Worm (Caenorhabditis elegans) whole organism, early embryonic: ENCODE measurements around the gene srlf-20.

Experiments
- B0310.2 ChIP-seq: sonication (generic microtip); optimal IDR thresholded peaks from 2 replicates; lab custom pipeline; 2016; ENCODE audit warnings: mild to moderate bottlenecking, missing genetic modification characterization, missing compliant biosample characterization
- F13C5.2 ChIP-seq: sonication (generic microtip); optimal IDR thresholded peaks from 2 replicates; lab custom pipeline; 2017; ENCODE audit warnings: mild to moderate bottlenecking, missing genetic modification characterization, inconsistent platforms, missing compliant biosample characterization
- aly-1 ChIP-seq: sonication (generic microtip); optimal IDR thresholded peaks from 2 replicates; lab custom pipeline; 2016; ENCODE audit warnings: missing genetic modification characterization, missing compliant biosample characterization
- ama-1 ChIP-seq: fragments of 150-350 bp; optimal IDR thresholded peaks from 2 replicates; lab custom pipeline; 2014
- ceh-13 ChIP-seq: fragments of 200-800 bp; sonication (Bioruptor generic); optimal IDR thresholded peaks from 2 replicates; lab custom pipeline; 2018; ENCODE audit warnings: mild to moderate bottlenecking, missing genetic modification characterization, missing compliant biosample characterization
- ceh-36 ChIP-seq: sonication (generic microtip); optimal IDR thresholded peaks from 2 replicates; lab custom pipeline; 2016; ENCODE audit warnings: missing genetic modification characterization, inconsistent platforms, missing compliant biosample characterization
- ets-7 ChIP-seq: sonication (generic microtip); optimal IDR thresholded peaks from 2 replicates; lab custom pipeline; 2016; ENCODE audit warnings: missing genotype, missing genetic modification characterization, missing compliant biosample characterization
- flt-1 ChIP-seq: fragments of 200-800 bp; sonication (Bioruptor generic); IDR thresholded peaks from 2 replicates; pipeline ENCODE4 v1.3.6; 2022; ENCODE audit warnings: missing genetic modification characterization, missing compliant biosample characterization
- hmbx-1 ChIP-seq: sonication (generic microtip); optimal IDR thresholded peaks from 2 replicates; lab custom pipeline; 2016; ENCODE audit warnings: mild to moderate bottlenecking, missing genetic modification characterization, missing compliant biosample characterization
- hmg-4 ChIP-seq: fragments of 200-800 bp; sonication (Bioruptor generic); optimal IDR thresholded peaks from 2 replicates; lab custom pipeline; 2018; ENCODE audit warnings: mild to moderate bottlenecking, missing genetic modification characterization, missing compliant biosample characterization
- hnd-1 ChIP-seq: sonication (generic microtip); optimal IDR thresholded peaks from 2 replicates; lab custom pipeline; 2016; ENCODE audit warnings: missing genetic modification characterization, missing compliant biosample characterization
- pes-1 ChIP-seq: fragments of 200-800 bp; sonication (Bioruptor generic); IDR thresholded peaks from 2 replicates; pipeline ENCODE4 v1.3.6; 2022; ENCODE audit warnings: missing genetic modification reagents, missing genetic modification characterization, missing compliant biosample characterization
- scrt-1 ChIP-seq: fragments of 200-800 bp; sonication (Bioruptor generic); IDR thresholded peaks from 2 replicates; pipeline ENCODE4 v1.3.6; 2022; ENCODE audit warnings: missing genetic modification characterization, missing compliant biosample characterization
- sea-1 ChIP-seq: fragments of 200-800 bp; sonication (Bioruptor generic); conservative IDR thresholded peaks from 2 replicates; pipeline ENCODE4 v1.3.6; 2022; ENCODE audit warnings: missing genetic modification characterization, missing compliant biosample characterization
- tbx-11 ChIP-seq: fragments of 200-800 bp; sonication (Bioruptor generic); IDR thresholded peaks from 2 replicates; pipeline ENCODE4 v1.3.6; 2022; ENCODE audit warnings: missing genetic modification characterization, missing compliant biosample characterization
- tbx-37 ChIP-seq: fragments of 200-800 bp; sonication (Bioruptor generic); conservative IDR thresholded peaks from 2 replicates; pipeline ENCODE4 v1.3.6; 2022; ENCODE audit warnings: missing genetic modification reagents, missing genetic modification characterization, missing compliant biosample characterization
- tra-4 ChIP-seq: sonication (generic microtip); optimal IDR thresholded peaks from 2 replicates; lab custom pipeline; 2017; ENCODE audit warnings: missing genetic modification characterization, missing compliant biosample characterization

srlf-20 gene

DNA sequence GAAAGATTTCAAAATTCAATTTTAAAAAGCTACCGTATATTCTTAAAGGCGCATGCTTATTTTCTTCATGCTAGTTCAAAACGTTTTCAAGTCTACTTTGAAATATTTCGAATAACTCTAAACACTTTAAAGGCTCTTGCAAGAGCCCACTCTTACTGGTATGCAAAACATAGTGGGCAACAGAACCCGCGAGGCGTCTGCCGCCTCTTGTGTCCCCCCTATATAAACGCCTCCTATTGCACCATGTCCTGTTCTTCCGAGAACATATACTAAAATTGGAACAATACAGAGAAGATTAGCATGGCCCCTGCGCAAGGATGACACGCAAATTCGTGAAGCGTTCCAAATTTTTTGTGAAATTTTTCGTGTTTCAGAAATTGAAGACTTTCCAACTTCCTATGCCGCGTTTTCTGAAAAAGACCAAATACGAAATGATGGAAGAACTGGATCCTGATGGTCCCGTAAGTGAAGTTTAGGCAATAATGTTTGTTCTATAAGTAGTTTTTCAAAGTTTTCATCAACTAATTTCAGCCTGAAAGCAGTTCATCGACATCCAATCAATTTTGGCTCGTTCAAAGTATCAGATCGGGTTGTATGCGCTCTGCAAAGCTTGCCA is 34.8 kb upstream of the srlf-20 start:
- TF ChIP-seq aly-1: no peak
- no peak for TF ChIP-seq F13C5.2 (tag; lab: Kevin White, UChicago)
- peak; percentile 62 for TF ChIP-seq pes-1 (GFP tag; lab: Robert Waterston, UW)
- peak; percentile 44; the same call in 1 of the 2 replicates for TF ChIP-seq flt-1 (GFP tag; lab: Robert Waterston, UW)

ce11 chrV:866729-867128 is 27.0 kb upstream of the srlf-20 start, which contains the start of gene T02B11.3:
TSS of gene T02B11.3 (minus strand) at chrV:866829.
- no peak for TF ChIP-seq B0310.2 (tag; lab: Kevin White, UChicago)
- TF ChIP-seq hmg-4 (GFP tag; lab: Kevin White, UChicago): no peak
- no peak for TF ChIP-seq tbx-11 (GFP tag; lab: Robert Waterston, UW)
- TF ChIP-seq hnd-1 (tag; lab: Kevin White, UChicago): no peak
- TF ChIP-seq pes-1 (GFP tag; lab: Robert Waterston, UW): no peak
- TF ChIP-seq scrt-1 (GFP tag; lab: Robert Waterston, UW): no peak
- TF ChIP-seq tbx-37: no peak
- TF ChIP-seq ceh-36 (tag; lab: Kevin White, UChicago): no peak
- no peak for TF ChIP-seq ama-1 (lab: Kevin White, UChicago)
- TF ChIP-seq ceh-13 (GFP tag; lab: Kevin White, UChicago): no peak
- no peak for TF ChIP-seq tra-4 (tag; lab: Kevin White, UChicago)
- no peak for TF ChIP-seq flt-1 (GFP tag; lab: Robert Waterston, UW)
- TF ChIP-seq aly-1: no peak
- TF ChIP-seq hmbx-1 (tag; lab: Kevin White, UChicago): no peak
- no peak for TF ChIP-seq F13C5.2 (tag; lab: Kevin White, UChicago)
- no peak for TF ChIP-seq ets-7 (tag; lab: Kevin White, UChicago)
- TF ChIP-seq sea-1 (GFP tag; lab: Robert Waterston, UW): no peak

- TF ChIP-seq ets-7 (tag; lab: Kevin White, UChicago) (no peak), B0310.2 (tag; lab: Kevin White, UChicago) (no peak), tbx-11 (GFP tag; lab: Robert Waterston, UW) (no peak), hmg-4 (GFP tag; lab: Kevin White, UChicago) (no peak), tra-4 (tag; lab: Kevin White, UChicago) (no peak), ceh-36 (tag; lab: Kevin White, UChicago) (no peak), tbx-37 (no peak), ama-1 (lab: Kevin White, UChicago) (no peak), hnd-1 (tag; lab: Kevin White, UChicago) (no peak), scrt-1 (GFP tag; lab: Robert Waterston, UW) (no peak), sea-1 (GFP tag; lab: Robert Waterston, UW) (no peak), aly-1 (no peak), hmbx-1 (tag; lab: Kevin White, UChicago) (no peak), pes-1 (GFP tag; lab: Robert Waterston, UW) (no peak), flt-1 (GFP tag; lab: Robert Waterston, UW) (no peak), F13C5.2 (tag; lab: Kevin White, UChicago) (no peak), ceh-13 (GFP tag; lab: Kevin White, UChicago) (no peak)
These were observed 22.7 kb upstream of the srlf-20 start, which contains the start of gene T02B11.4 for ce11 chrV:871029-871428. TSS of gene T02B11.4 (minus strand) at chrV:871129.

- no peak for TF ChIP-seq hmg-4 (GFP tag; lab: Kevin White, UChicago)
- TF ChIP-seq pes-1 (GFP tag; lab: Robert Waterston, UW): no peak
- no peak for TF ChIP-seq scrt-1 (GFP tag; lab: Robert Waterston, UW)
- no peak for TF ChIP-seq tbx-11 (GFP tag; lab: Robert Waterston, UW)
- TF ChIP-seq sea-1 (GFP tag; lab: Robert Waterston, UW): no peak
- TF ChIP-seq flt-1 (GFP tag; lab: Robert Waterston, UW): no peak
- TF ChIP-seq aly-1: no peak
- TF ChIP-seq tra-4 (tag; lab: Kevin White, UChicago): no peak
- no peak for TF ChIP-seq ceh-13 (GFP tag; lab: Kevin White, UChicago)
- no peak for TF ChIP-seq hmbx-1 (tag; lab: Kevin White, UChicago)
- no peak for TF ChIP-seq hnd-1 (tag; lab: Kevin White, UChicago)
- TF ChIP-seq B0310.2 (tag; lab: Kevin White, UChicago): no peak
- TF ChIP-seq ama-1 (lab: Kevin White, UChicago): no peak
- no peak for TF ChIP-seq F13C5.2 (tag; lab: Kevin White, UChicago)
- TF ChIP-seq ets-7 (tag; lab: Kevin White, UChicago): no peak
- TF ChIP-seq ceh-36 (tag; lab: Kevin White, UChicago): no peak
These were observed 17.8 kb upstream of the srlf-20 start, which contains the start of gene T02B11.9 for ce11 chrV:875945-876344. TSS of gene T02B11.9 (plus strand) at chrV:876245.

ce11 chrV:878567-878966 is 15.2 kb upstream of the srlf-20 start, which contains the start of gene T02B11.8:
TSS of gene T02B11.8 (minus strand) at chrV:878667.
- TF ChIP-seq hnd-1 (tag; lab: Kevin White, UChicago) (no peak), sea-1 (GFP tag; lab: Robert Waterston, UW) (no peak), flt-1 (GFP tag; lab: Robert Waterston, UW) (no peak), tra-4 (tag; lab: Kevin White, UChicago) (no peak), tbx-37 (no peak), aly-1 (no peak)

ce11 chrV:879171-879570 is 14.6 kb upstream of the srlf-20 start, which contains the start of gene srg-53:
TSS of gene srg-53 (plus strand) at chrV:879471.
- TF ChIP-seq ama-1 (lab: Kevin White, UChicago) (no peak), ceh-36 (tag; lab: Kevin White, UChicago) (no peak), pes-1 (GFP tag; lab: Robert Waterston, UW) (no peak), sea-1 (GFP tag; lab: Robert Waterston, UW) (no peak), ets-7 (tag; lab: Kevin White, UChicago) (no peak), tra-4 (tag; lab: Kevin White, UChicago) (no peak), hnd-1 (tag; lab: Kevin White, UChicago) (no peak), scrt-1 (GFP tag; lab: Robert Waterston, UW) (no peak), F13C5.2 (tag; lab: Kevin White, UChicago) (no peak), hmbx-1 (tag; lab: Kevin White, UChicago) (no peak), B0310.2 (tag; lab: Kevin White, UChicago) (no peak), aly-1 (no peak)
